Worm (Caenorhabditis elegans) whole organism, young adult: Measurements from ENCODE around the gene hlh-30.

ENCODE experiments used
- ceh-79 ChIP-seq: sonication (generic microtip); optimal IDR thresholded peaks from 2 replicates; lab custom pipeline; 2017; ENCODE audit warnings: mild to moderate bottlenecking, missing genetic modification characterization, missing compliant biosample characterization
- mcd-1 ChIP-seq: fragments of 200-800 bp; sonication (Bioruptor generic); IDR thresholded peaks from 2 replicates; pipeline ENCODE4 v1.3.6; 2022; ENCODE audit warnings: missing genetic modification reagents, missing genetic modification characterization, missing compliant biosample characterization
- nfyb-1 ChIP-seq: fragments of 200-800 bp; sonication (Bioruptor generic); IDR thresholded peaks from 2 replicates; pipeline ENCODE4 v1.3.6; 2022; ENCODE audit warnings: missing genetic modification reagents, missing genetic modification characterization, missing compliant biosample characterization
- pbrm-1 ChIP-seq: fragments of 200-800 bp; sonication (Bioruptor generic); IDR thresholded peaks from 2 replicates; pipeline ENCODE4 v1.3.6; 2022; ENCODE audit warnings: missing genetic modification reagents, missing genetic modification characterization, missing compliant biosample characterization
- pha-4 ChIP-seq: fragments of 150-350 bp; sonication (generic microtip); optimal IDR thresholded peaks from 2 replicates; lab custom pipeline; 2014; ENCODE audit warnings: missing biosample characterization, missing genetic modification reagents, missing genetic modification characterization
- sdz-38 ChIP-seq: sonication (generic microtip); optimal IDR thresholded peaks from 2 replicates; lab custom pipeline; 2016; ENCODE audit warnings: missing genotype, missing genetic modification characterization, missing compliant biosample characterization
- sea-2 ChIP-seq: fragments of 200-800 bp; sonication (Bioruptor generic); IDR thresholded peaks from 2 replicates; pipeline ENCODE4 v1.3.6; 2022; ENCODE audit warnings: missing genetic modification characterization, missing compliant biosample characterization
- snpc-3.4 ChIP-seq: sonication (generic microtip); optimal IDR thresholded peaks from 2 replicates; lab custom pipeline; 2017; ENCODE audit warnings: missing genetic modification characterization, mild to moderate bottlenecking, missing compliant biosample characterization, antibody characterized with exemption, moderate library complexity, missing genotype, missing genetic modification reagents

- TF ChIP-seq pbrm-1 (GFP tag; lab: Robert Waterston, UW) (no peak), ceh-79 (tag; lab: Kevin White, UChicago) (no peak), snpc-3.4 (tag; lab: Kevin White, UChicago) (no peak), nfyb-1 (GFP tag; lab: Robert Waterston, UW) (no peak), mcd-1 (GFP tag; lab: Robert Waterston, UW) (no peak), pha-4 (tag; lab: Kevin White, UChicago) (no peak), sea-2 (GFP tag; lab: Robert Waterston, UW) (no peak), sdz-38 (no peak)
Measured at ce11 chrIV:3993292-3993691, 41.5 kb downstream of the hlh-30 start, which contains the start of gene F47C12.6.
